Fruit fly (Drosophila melanogaster) whole organism, embryonic: ENCODE measurements around the gene CG8641.

Experiments used
- Asciz ChIP-seq: fragments of 200-800 bp; sonication (Bioruptor generic); optimal IDR thresholded peaks from 2 replicates; lab custom pipeline; 2017; ENCODE audit warnings: missing biosample characterization, mild to moderate bottlenecking, missing genetic modification characterization, missing genetic modification reagents
- B-H1 ChIP-seq: fragments of 200-800 bp; sonication (Bioruptor generic); IDR thresholded peaks from 3 replicates; pipeline ENCODE4 v1.3.6; 2022; ENCODE audit warnings: missing biosample characterization, missing genetic modification characterization
- CG10147 ChIP-seq: fragments of 200-800 bp; sonication (Bioruptor generic); optimal IDR thresholded peaks from 2 replicates; lab custom pipeline; 2019; ENCODE audit warnings: missing biosample characterization, mild to moderate bottlenecking, missing genetic modification characterization, moderate library complexity
- CG10979 ChIP-seq: fragments of 200-800 bp; sonication (Bioruptor generic); optimal IDR thresholded peaks from 2 replicates; lab custom pipeline; 2018; ENCODE audit warnings: missing biosample characterization, mild to moderate bottlenecking, missing genetic modification characterization, moderate library complexity
- CG11456 ChIP-seq: fragments of 200-800 bp; sonication (Bioruptor generic); IDR thresholded peaks from 3 replicates; pipeline ENCODE4 v1.3.6; 2022; ENCODE audit warnings: missing biosample characterization, missing genetic modification characterization
- CG12071 ChIP-seq: fragments of 200-800 bp; sonication (Bioruptor generic); optimal IDR thresholded peaks from 3 replicates; lab custom pipeline; 2018; ENCODE audit warnings: missing biosample characterization, mild to moderate bottlenecking, missing genetic modification characterization
- CG12744 ChIP-seq: fragments of 200-800 bp; sonication (Bioruptor generic); optimal IDR thresholded peaks from 2 replicates; lab custom pipeline; 2016; ENCODE audit warnings: missing biosample characterization, missing genetic modification characterization
- CG13424 ChIP-seq: fragments of 200-800 bp; sonication (Bioruptor generic); optimal IDR thresholded peaks from 2 replicates; lab custom pipeline; 2019; ENCODE audit warnings: missing biosample characterization, mild to moderate bottlenecking, missing genetic modification characterization, moderate library complexity
- CG15601 ChIP-seq: fragments of 200-800 bp; sonication (Bioruptor generic); optimal IDR thresholded peaks from 3 replicates; lab custom pipeline; 2019; ENCODE audit warnings: missing biosample characterization, mild to moderate bottlenecking, missing genetic modification characterization, moderate library complexity
- CG16815 ChIP-seq: fragments of 200-800 bp; sonication (Bioruptor generic); optimal IDR thresholded peaks from 3 replicates; lab custom pipeline; 2017; ENCODE audit warnings: missing biosample characterization, mild to moderate bottlenecking, missing genetic modification characterization
- CG17186 ChIP-seq: fragments of 200-800 bp; sonication (Bioruptor generic); optimal IDR thresholded peaks from 3 replicates; lab custom pipeline; 2017; ENCODE audit warnings: missing biosample characterization, missing genetic modification reagents, missing genetic modification characterization
- CG30431 ChIP-seq: fragments of 200-800 bp; sonication (Bioruptor generic); optimal IDR thresholded peaks from 2 replicates; lab custom pipeline; 2017; ENCODE audit warnings: missing biosample characterization, missing genetic modification characterization
- CG5180 ChIP-seq: fragments of 200-800 bp; sonication (Bioruptor generic); optimal IDR thresholded peaks from 3 replicates; lab custom pipeline; 2017; ENCODE audit warnings: missing biosample characterization, missing genetic modification characterization, mild to moderate bottlenecking, moderate library complexity, missing genetic modification reagents
- CG7271 ChIP-seq: fragments of 200-800 bp; sonication (Bioruptor generic); optimal IDR thresholded peaks from 2 replicates; lab custom pipeline; 2018; ENCODE audit warnings: missing biosample characterization, mild to moderate bottlenecking, missing genetic modification characterization, moderate library complexity
- CG7357 ChIP-seq: fragments of 200-800 bp; sonication (Bioruptor generic); IDR thresholded peaks from 3 replicates; pipeline ENCODE4 v1.3.6; 2022; ENCODE audit warnings: missing biosample characterization, missing genetic modification characterization
- CG7928 ChIP-seq: fragments of 200-800 bp; sonication (Bioruptor generic); optimal IDR thresholded peaks from 2 replicates; lab custom pipeline; 2017; ENCODE audit warnings: missing biosample characterization, mild to moderate bottlenecking, missing genetic modification characterization
- CG8924 ChIP-seq: fragments of 200-800 bp; optimal IDR thresholded peaks from 3 replicates; lab custom pipeline; 2019; ENCODE audit warnings: missing biosample characterization, mild to moderate bottlenecking, missing genetic modification characterization, moderate library complexity
- CG8944 ChIP-seq: fragments of 200-800 bp; sonication (Bioruptor generic); optimal IDR thresholded peaks from 3 replicates; lab custom pipeline; 2016; ENCODE audit warnings: missing biosample characterization, missing genetic modification characterization
- Deaf1 ChIP-seq: fragments of 200-800 bp; optimal IDR thresholded peaks from 3 replicates; lab custom pipeline; 2019; ENCODE audit warnings: missing biosample characterization, mild to moderate bottlenecking, missing genetic modification characterization, moderate library complexity
- Ets65A ChIP-seq: fragments of 200-800 bp; sonication (Bioruptor generic); peaks from one replicate; lab custom pipeline; 2016; ENCODE audit warnings: missing biosample characterization, missing genetic modification characterization
- Hand ChIP-seq: fragments of 200-800 bp; sonication (Bioruptor generic); optimal IDR thresholded peaks from 2 replicates; lab custom pipeline; 2017; ENCODE audit warnings: mild to moderate bottlenecking, missing biosample characterization, missing genetic modification reagents, missing genetic modification characterization
- Hmr ChIP-seq: fragments of 200-800 bp; sonication (Bioruptor generic); optimal IDR thresholded peaks from 3 replicates; lab custom pipeline; 2017; ENCODE audit warnings: mild to moderate bottlenecking, missing biosample characterization, missing genetic modification reagents, missing genetic modification characterization
- Hmx ChIP-seq: fragments of 200-800 bp; sonication (Bioruptor generic); optimal IDR thresholded peaks from 2 replicates; lab custom pipeline; 2016; ENCODE audit warnings: missing biosample characterization, missing genetic modification characterization
- Mad ChIP-seq: fragments of 200-800 bp; sonication (Bioruptor generic); optimal IDR thresholded peaks from 2 replicates; lab custom pipeline; 2016; ENCODE audit warnings: missing biosample characterization, missing genetic modification characterization
- Med ChIP-seq: fragments of 200-800 bp; sonication (Bioruptor generic); peaks from one replicate; lab custom pipeline; 2016; ENCODE audit warnings: missing biosample characterization, missing genetic modification characterization, mild to moderate bottlenecking, inconsistent platforms, moderate library complexity
- NFAT ChIP-seq: fragments of 200-800 bp; sonication (Bioruptor generic); IDR thresholded peaks from 2 replicates; pipeline ENCODE4 v1.3.6; 2022; ENCODE audit warnings: missing biosample characterization, missing genetic modification characterization
- Sin3A ChIP-seq: fragments of >200 bp; optimal IDR thresholded peaks from 2 replicates; lab custom pipeline; 2018
- Spps ChIP-seq: fragments of 200-800 bp; sonication (Bioruptor generic); optimal IDR thresholded peaks from 2 replicates; lab custom pipeline; 2018; ENCODE audit warnings: missing biosample characterization, mild to moderate bottlenecking, missing genetic modification characterization
- TFAM ChIP-seq: fragments of 200-800 bp; sonication (Bioruptor generic); optimal IDR thresholded peaks from 2 replicates; lab custom pipeline; 2017; ENCODE audit warnings: missing biosample characterization, missing genetic modification characterization, inconsistent platforms
- Trl ChIP-seq, 3 experiments: fragments of >200 bp in 2 of 3; fragments of 200-800 bp in 1 of 3; sonication (Bioruptor generic) in 1 of 3; optimal IDR thresholded peaks; 2 replicates in 1 of 3; 3 replicates in 2 of 3; lab custom pipeline; 2016 to 2017; ENCODE audit warnings: missing biosample characterization in 1 of 3, missing genetic modification characterization in 1 of 3
- abd-A ChIP-seq: fragments of 200-800 bp; sonication (Bioruptor generic); optimal IDR thresholded peaks from 3 replicates; lab custom pipeline; 2019; ENCODE audit warnings: missing biosample characterization, mild to moderate bottlenecking, missing genetic modification characterization, moderate library complexity
- al ChIP-seq: fragments of 200-800 bp; sonication (Bioruptor generic); IDR thresholded peaks from 2 replicates; pipeline ENCODE4 v1.3.6; 2022; ENCODE audit warnings: missing biosample characterization, missing genetic modification characterization
- ara ChIP-seq: fragments of 200-800 bp; sonication (Bioruptor generic); IDR thresholded peaks from 2 replicates; pipeline ENCODE4 v1.3.6; 2022; ENCODE audit warnings: missing biosample characterization, missing genetic modification characterization
- ase ChIP-seq: fragments of 200-800 bp; sonication (Bioruptor generic); IDR thresholded peaks from 3 replicates; pipeline ENCODE4 v1.3.6; 2022; ENCODE audit warnings: missing biosample characterization, missing genetic modification characterization
- dpn ChIP-seq, 2 experiments: fragments of 200-800 bp; sonication (Bioruptor generic); optimal IDR thresholded peaks; 3 replicates each; lab custom pipeline; 2016; ENCODE audit warnings: missing biosample characterization in 2 of 2, missing genetic modification characterization in 2 of 2
- emc ChIP-seq: fragments of 200-800 bp; sonication (Bioruptor generic); optimal IDR thresholded peaks from 2 replicates; lab custom pipeline; 2016; ENCODE audit warnings: missing biosample characterization, missing genetic modification characterization
- ewg ChIP-seq: fragments of 200-800 bp; sonication (Bioruptor generic); optimal IDR thresholded peaks from 3 replicates; lab custom pipeline; 2017; ENCODE audit warnings: mild to moderate bottlenecking, missing biosample characterization, missing genetic modification reagents, missing genetic modification characterization
- ftz-f1 ChIP-seq: fragments of 200-800 bp; sonication (Bioruptor generic); optimal IDR thresholded peaks from 2 replicates; lab custom pipeline; 2016; ENCODE audit warnings: missing biosample characterization, missing genetic modification characterization
- gem ChIP-seq: fragments of 200-800 bp; sonication (Bioruptor generic); optimal IDR thresholded peaks from 2 replicates; lab custom pipeline; 2019; ENCODE audit warnings: missing biosample characterization, mild to moderate bottlenecking, missing genetic modification characterization, moderate library complexity
- grau ChIP-seq: fragments of 200-800 bp; optimal IDR thresholded peaks from 3 replicates; lab custom pipeline; 2019; ENCODE audit warnings: missing biosample characterization, mild to moderate bottlenecking, missing genetic modification characterization, moderate library complexity
- ken ChIP-seq: fragments of 200-800 bp; sonication (Bioruptor generic); IDR thresholded peaks from 3 replicates; pipeline ENCODE4 v1.3.6; 2022; ENCODE audit warnings: missing biosample characterization, missing genetic modification characterization
- kni ChIP-seq: fragments of 200-800 bp; sonication (Bioruptor generic); optimal IDR thresholded peaks from 3 replicates; lab custom pipeline; 2017; ENCODE audit warnings: mild to moderate bottlenecking, missing biosample characterization, missing genetic modification reagents, missing genetic modification characterization
- pan ChIP-seq, 4 experiments: fragments of >200 bp in 3 of 4; fragments of 200-800 bp in 1 of 4; sonication (Bioruptor generic) in 1 of 4; optimal IDR thresholded peaks in 3 of 4; IDR thresholded peaks in 1 of 4; 2 replicates each; pipeline versions ENCODE4 v1.3.6 to Lab custom; 2017 to 2022; ENCODE audit warnings: missing biosample characterization in 2 of 4, missing genetic modification characterization in 2 of 4, mixed read lengths in 1 of 4
- pho ChIP-seq: fragments of 200-800 bp; sonication (Bioruptor generic); optimal IDR thresholded peaks from 2 replicates; lab custom pipeline; 2016; ENCODE audit warnings: missing biosample characterization, missing genetic modification characterization
- phol ChIP-seq: fragments of 200-800 bp; sonication (Bioruptor generic); optimal IDR thresholded peaks from 3 replicates; lab custom pipeline; 2018; ENCODE audit warnings: missing biosample characterization, mild to moderate bottlenecking, missing genetic modification characterization, moderate library complexity
- psq ChIP-seq: fragments of 200-800 bp; sonication (Bioruptor generic); optimal IDR thresholded peaks from 2 replicates; lab custom pipeline; 2017; ENCODE audit warnings: missing biosample characterization, missing genetic modification characterization
- sima ChIP-seq: fragments of 200-800 bp; sonication (Bioruptor generic); optimal IDR thresholded peaks from 2 replicates; lab custom pipeline; 2016; ENCODE audit warnings: missing biosample characterization, missing genetic modification characterization
- sr ChIP-seq: fragments of 200-800 bp; sonication (Bioruptor generic); IDR thresholded peaks from 3 replicates; pipeline ENCODE4 v1.3.6; 2022; ENCODE audit warnings: missing biosample characterization, missing genetic modification characterization
- toy ChIP-seq: fragments of 200-800 bp; sonication (Bioruptor generic); IDR thresholded peaks from 2 replicates; pipeline ENCODE4 v1.3.6; 2022; ENCODE audit warnings: missing biosample characterization, missing genetic modification characterization

CG8641 gene

dm6 chr3L:7077258-7077657 is at the start of gene CG8641:
TSS of gene CG8641 (minus strand) at chr3L:7077462.
- no peak for TF ChIP-seq sr (GFP tag; lab: Robert Waterston, UW)
- 0 out of 3 replicates have a peak, but pooled peaks have one; percentile 39 for TF ChIP-seq CG11456 (GFP tag; lab: Robert Waterston, UW)
- no peak for TF ChIP-seq CG30431 (GFP tag; lab: Kevin White, UChicago)
- TF ChIP-seq ewg (GFP tag; lab: Kevin White, UChicago): peak; percentile 71
- peak; percentile 66 for TF ChIP-seq Med (GFP tag; lab: Kevin White, UChicago)
- no peak for TF ChIP-seq kni
- TF ChIP-seq abd-A: peak; percentile 35
- no peak for TF ChIP-seq dpn (GFP tag; optimal IDR thresholded peaks at IDR 0.05; lab: Kevin White, UChicago)
- TF ChIP-seq Deaf1 (tag; lab: Kevin White, UChicago): peak; percentile 78
- peak; percentile 9 to 18 for TF ChIP-seq Trl (optimal IDR thresholded peaks at IDR 0.05; lab: Kevin White, UChicago)
- TF ChIP-seq Trl (GFP tag; optimal IDR thresholded peaks at IDR 0.05; lab: Kevin White, UChicago): no peak

dm6 chr3L:7125289-7125955 is 48.2 kb upstream of the CG8641 start, which contains the start of the genes msl-3 and BBS1:
TSS of gene msl-3 (minus strand) at chr3L:7125533.
TSS of gene BBS1 (plus strand) at chr3L:7125905.
- no peak for TF ChIP-seq grau (tag; lab: Kevin White, UChicago)
- TF ChIP-seq Sin3A: peak; percentile 64
- TF ChIP-seq CG8944 (GFP tag; lab: Kevin White, UChicago): no peak
- TF ChIP-seq CG17186 (GFP tag; lab: Kevin White, UChicago): peak; percentile 39
- TF ChIP-seq Asciz: no peak
- TF ChIP-seq Mad (GFP tag; lab: Kevin White, UChicago): no peak
- no peak for TF ChIP-seq NFAT (GFP tag; lab: Robert Waterston, UW)
- no peak for TF ChIP-seq CG12071 (GFP tag; lab: Kevin White, UChicago)
- TF ChIP-seq ftz-f1 (GFP tag; lab: Kevin White, UChicago): peak; percentile 34
- TF ChIP-seq B-H1 (GFP tag; lab: Robert Waterston, UW): no peak
- TF ChIP-seq phol (tag; lab: Kevin White, UChicago): peak; percentile 28
- TF ChIP-seq gem: no peak
- TF ChIP-seq pan (optimal IDR thresholded peaks at IDR 0.05; lab: Kevin White, UChicago): no peak
- no peak for TF ChIP-seq pan (GFP tag; optimal IDR thresholded peaks at IDR 0.05 in 1 of 2, IDR thresholded peaks at IDR 0.05 in 1 of 2)
- no peak for TF ChIP-seq al (GFP tag; lab: Robert Waterston, UW)
- TF ChIP-seq CG12744 (GFP tag; lab: Kevin White, UChicago): no peak
- no peak for TF ChIP-seq CG7271
- TF ChIP-seq Spps (tag; lab: Kevin White, UChicago): no peak
- no peak for TF ChIP-seq CG7928 (GFP tag; lab: Kevin White, UChicago)
- no peak for TF ChIP-seq CG5180
- no peak for TF ChIP-seq toy (GFP tag; lab: Robert Waterston, UW)
- no peak for TF ChIP-seq Ets65A (GFP tag; lab: Kevin White, UChicago)
- peak; percentile 66 for TF ChIP-seq CG15601 (tag; lab: Kevin White, UChicago)
- TF ChIP-seq ken: no peak
- no peak for TF ChIP-seq CG13424
- no peak for TF ChIP-seq sima
- TF ChIP-seq Hmx (GFP tag; lab: Kevin White, UChicago): no peak
- no peak for TF ChIP-seq Hand (GFP tag; lab: Kevin White, UChicago)
- TF ChIP-seq CG7357 (GFP tag; lab: Robert Waterston, UW): no peak
- TF ChIP-seq psq (GFP tag; lab: Kevin White, UChicago): no peak
- TF ChIP-seq CG10979: peak; percentile 14
- peak; percentile 9 for TF ChIP-seq pho (GFP tag; lab: Kevin White, UChicago)
- TF ChIP-seq ase (GFP tag; lab: Robert Waterston, UW): no peak
- TF ChIP-seq CG16815 (GFP tag; lab: Kevin White, UChicago): no peak
- TF ChIP-seq CG8924 (tag; lab: Kevin White, UChicago): no peak
- TF ChIP-seq Hmr (GFP tag; lab: Kevin White, UChicago): no peak
- no peak for TF ChIP-seq ara (GFP tag; lab: Robert Waterston, UW)
- no peak for TF ChIP-seq CG10147
- TF ChIP-seq TFAM: no peak
- TF ChIP-seq emc: no peak
